Fruit fly (Drosophila melanogaster) whole organism, embryonic: ENCODE results near the gene Cdc7.

ENCODE experiments used
- Antp ChIP-seq: fragments of 200-800 bp; sonication (Bioruptor generic); optimal IDR thresholded peaks from 3 replicates; lab custom pipeline; 2016; ENCODE audit warnings: missing biosample characterization, missing genetic modification characterization
- Atf6 ChIP-seq: fragments of 200-800 bp; sonication (Bioruptor generic); IDR thresholded peaks from 2 replicates; pipeline ENCODE4 v1.3.6; 2022; ENCODE audit warnings: missing biosample characterization, missing genetic modification characterization
- CG10267 ChIP-seq: fragments of 200-800 bp; sonication (Bioruptor generic); optimal IDR thresholded peaks from 2 replicates; lab custom pipeline; 2018; ENCODE audit warnings: missing biosample characterization, mild to moderate bottlenecking, missing genetic modification characterization, moderate library complexity
- CG11085 ChIP-seq: fragments of 200-800 bp; sonication (Bioruptor generic); IDR thresholded peaks from 2 replicates; pipeline ENCODE4 v1.3.6; 2022; ENCODE audit warnings: missing biosample characterization, missing genetic modification characterization
- CG11398 ChIP-seq: fragments of 200-800 bp; sonication (Bioruptor generic); optimal IDR thresholded peaks from 2 replicates; lab custom pipeline; 2016; ENCODE audit warnings: missing biosample characterization, missing genetic modification characterization
- CG13624 ChIP-seq: fragments of 200-800 bp; sonication (Bioruptor generic); optimal IDR thresholded peaks from 2 replicates; lab custom pipeline; 2016; ENCODE audit warnings: missing biosample characterization, missing genetic modification characterization
- CG13775 ChIP-seq: fragments of 200-800 bp; sonication (Bioruptor generic); optimal IDR thresholded peaks from 3 replicates; lab custom pipeline; 2017; ENCODE audit warnings: missing biosample characterization, mild to moderate bottlenecking, missing genetic modification characterization
- CG14860 ChIP-seq: fragments of 200-800 bp; sonication (Bioruptor generic); IDR thresholded peaks from 3 replicates; pipeline ENCODE4 v1.3.6; 2022; ENCODE audit warnings: missing biosample characterization, missing genetic modification characterization; ENCODE audit not compliant: partially characterized antibody
- CG1603 ChIP-seq: fragments of 200-800 bp; sonication (Bioruptor generic); optimal IDR thresholded peaks from 2 replicates; lab custom pipeline; 2019; ENCODE audit warnings: missing biosample characterization, mild to moderate bottlenecking, missing genetic modification characterization, moderate library complexity
- CG30431 ChIP-seq: fragments of 200-800 bp; sonication (Bioruptor generic); optimal IDR thresholded peaks from 2 replicates; lab custom pipeline; 2017; ENCODE audit warnings: missing biosample characterization, missing genetic modification characterization
- CG31365 ChIP-seq: fragments of 200-800 bp; sonication (Bioruptor generic); optimal IDR thresholded peaks from 2 replicates; lab custom pipeline; 2018; ENCODE audit warnings: missing biosample characterization, mild to moderate bottlenecking, missing genetic modification characterization
- CG3163 ChIP-seq: fragments of 200-800 bp; sonication (Bioruptor generic); optimal IDR thresholded peaks from 3 replicates; lab custom pipeline; 2016; ENCODE audit warnings: missing biosample characterization, missing genetic modification characterization
- CG3995 ChIP-seq: fragments of 200-800 bp; sonication (Bioruptor generic); optimal IDR thresholded peaks from 3 replicates; lab custom pipeline; 2016; ENCODE audit warnings: missing biosample characterization, missing genetic modification characterization
- CG5953 ChIP-seq: fragments of 200-800 bp; sonication (Bioruptor generic); IDR thresholded peaks from 2 replicates; pipeline ENCODE4 v1.3.6; 2022; ENCODE audit warnings: missing biosample characterization, missing genetic modification characterization
- CG7786 ChIP-seq: fragments of 200-800 bp; sonication (Bioruptor generic); optimal IDR thresholded peaks from 2 replicates; lab custom pipeline; 2016; ENCODE audit warnings: missing biosample characterization, missing genetic modification characterization
- CG8478 ChIP-seq: fragments of >200 bp; optimal IDR thresholded peaks from 2 replicates; lab custom pipeline; 2018
- CG9215 ChIP-seq: fragments of 200-800 bp; sonication (Bioruptor generic); IDR thresholded peaks from 2 replicates; pipeline ENCODE4 v1.3.6; 2022; ENCODE audit warnings: missing biosample characterization, missing genetic modification characterization
- CG9437 ChIP-seq: fragments of 200-800 bp; sonication (Bioruptor generic); optimal IDR thresholded peaks from 2 replicates; lab custom pipeline; 2018; ENCODE audit warnings: missing biosample characterization, mild to moderate bottlenecking, missing genetic modification characterization
- CTCF ChIP-seq: fragments of 200-800 bp; sonication (Bioruptor generic); optimal IDR thresholded peaks from 2 replicates; lab custom pipeline; 2017; ENCODE audit warnings: missing biosample characterization, mild to moderate bottlenecking, missing genetic modification characterization, moderate library complexity
- Dip3 ChIP-seq: fragments of 200-800 bp; sonication (Bioruptor generic); optimal IDR thresholded peaks from 3 replicates; lab custom pipeline; 2016; ENCODE audit warnings: missing biosample characterization, missing genetic modification characterization
- Elba2 ChIP-seq: fragments of 200-800 bp; sonication (Bioruptor generic); optimal IDR thresholded peaks from 3 replicates; lab custom pipeline; 2016; ENCODE audit warnings: missing biosample characterization, missing genetic modification characterization
- Ets65A ChIP-seq: fragments of 200-800 bp; sonication (Bioruptor generic); peaks from one replicate; lab custom pipeline; 2016; ENCODE audit warnings: missing biosample characterization, missing genetic modification characterization
- HLH4C ChIP-seq: fragments of 200-800 bp; sonication (Bioruptor generic); IDR thresholded peaks from 3 replicates; pipeline ENCODE4 v1.3.6; 2022; ENCODE audit warnings: missing biosample characterization, missing genetic modification characterization; ENCODE audit not compliant: partially characterized antibody
- Hr51 ChIP-seq, 2 experiments: fragments of 200-800 bp; sonication (Bioruptor generic); optimal IDR thresholded peaks; 2 replicates in 1 of 2; 3 replicates in 1 of 2; lab custom pipeline; 2016 to 2018; ENCODE audit warnings: missing biosample characterization in 2 of 2, missing genetic modification characterization in 2 of 2, mild to moderate bottlenecking in 1 of 2, moderate library complexity in 1 of 2
- Lim3 ChIP-seq: fragments of 200-800 bp; sonication (Bioruptor generic); IDR thresholded peaks from 2 replicates; pipeline ENCODE4 v1.3.6; 2022; ENCODE audit warnings: missing biosample characterization, missing genetic modification characterization
- Med ChIP-seq: fragments of 200-800 bp; sonication (Bioruptor generic); peaks from one replicate; lab custom pipeline; 2016; ENCODE audit warnings: missing biosample characterization, missing genetic modification characterization, mild to moderate bottlenecking, inconsistent platforms, moderate library complexity
- NfI ChIP-seq: fragments of 200-800 bp; sonication (Bioruptor generic); optimal IDR thresholded peaks from 3 replicates; lab custom pipeline; 2018; ENCODE audit warnings: missing biosample characterization, mild to moderate bottlenecking, missing genetic modification characterization, moderate library complexity
- Sox100B ChIP-seq: fragments of 200-800 bp; sonication (Bioruptor generic); optimal IDR thresholded peaks from 3 replicates; lab custom pipeline; 2018; ENCODE audit warnings: missing biosample characterization, mild to moderate bottlenecking, missing genetic modification characterization
- Spps ChIP-seq: fragments of 200-800 bp; sonication (Bioruptor generic); optimal IDR thresholded peaks from 2 replicates; lab custom pipeline; 2018; ENCODE audit warnings: missing biosample characterization, mild to moderate bottlenecking, missing genetic modification characterization
- Usf ChIP-seq: fragments of 200-800 bp; sonication (Bioruptor generic); optimal IDR thresholded peaks from 2 replicates; lab custom pipeline; 2017; ENCODE audit warnings: missing genotype, missing biosample characterization, missing genetic modification characterization
- Xbp1 ChIP-seq: fragments of 200-800 bp; sonication (Bioruptor generic); optimal IDR thresholded peaks from 3 replicates; lab custom pipeline; 2016; ENCODE audit warnings: missing biosample characterization, mild to moderate bottlenecking, missing genetic modification characterization
- cg ChIP-seq: fragments of 200-800 bp; sonication (Bioruptor generic); optimal IDR thresholded peaks from 3 replicates; lab custom pipeline; 2019; ENCODE audit warnings: missing biosample characterization, mild to moderate bottlenecking, missing genetic modification characterization, moderate library complexity
- chinmo ChIP-seq: fragments of 200-800 bp; sonication (Bioruptor generic); IDR thresholded peaks from 4 replicates; pipeline ENCODE4 v1.3.6; 2022; ENCODE audit warnings: missing biosample characterization, missing genetic modification characterization; ENCODE audit not compliant: partially characterized antibody
- croc ChIP-seq: fragments of 200-800 bp; sonication (Bioruptor generic); conservative IDR thresholded peaks from 3 replicates; pipeline ENCODE4 v1.3.6; 2022; ENCODE audit warnings: missing biosample characterization, missing genetic modification characterization
- dmrt11E ChIP-seq: fragments of 200-800 bp; sonication (Bioruptor generic); optimal IDR thresholded peaks from 3 replicates; lab custom pipeline; 2018; ENCODE audit warnings: missing biosample characterization, mild to moderate bottlenecking, missing genetic modification characterization, moderate library complexity
- grn ChIP-seq: fragments of 200-800 bp; sonication (Bioruptor generic); optimal IDR thresholded peaks from 3 replicates; lab custom pipeline; 2017; ENCODE audit warnings: missing biosample characterization, missing genetic modification characterization
- gt ChIP-seq: fragments of 200-800 bp; sonication (Bioruptor generic); IDR thresholded peaks from 2 replicates; pipeline ENCODE4 v1.3.6; 2022; ENCODE audit warnings: missing biosample characterization, missing genetic modification characterization
- h ChIP-seq: fragments of >200 bp; optimal IDR thresholded peaks from 2 replicates; lab custom pipeline; 2017
- kay ChIP-seq: fragments of 200-800 bp; sonication (Bioruptor generic); optimal IDR thresholded peaks from 2 replicates; lab custom pipeline; 2016; ENCODE audit warnings: missing biosample characterization, missing genetic modification characterization
- maf-S ChIP-seq: fragments of 200-800 bp; sonication (Bioruptor generic); optimal IDR thresholded peaks from 2 replicates; lab custom pipeline; 2016; ENCODE audit warnings: missing biosample characterization, missing genetic modification characterization
- mam ChIP-seq: fragments of 200-800 bp; sonication (Bioruptor generic); optimal IDR thresholded peaks from 3 replicates; lab custom pipeline; 2016; ENCODE audit warnings: missing biosample characterization, missing genetic modification characterization
- mld ChIP-seq: fragments of 200-800 bp; sonication (Bioruptor generic); IDR thresholded peaks from 3 replicates; pipeline ENCODE4 v1.3.6; 2022; ENCODE audit warnings: missing biosample characterization, missing genetic modification characterization; ENCODE audit not compliant: partially characterized antibody
- nerfin-2 ChIP-seq: fragments of 200-800 bp; sonication (Bioruptor generic); IDR thresholded peaks from 2 replicates; pipeline ENCODE4 v1.3.6; 2022; ENCODE audit warnings: missing biosample characterization, missing genetic modification characterization; ENCODE audit not compliant: partially characterized antibody
- p53 ChIP-seq: fragments of 200-800 bp; sonication (Bioruptor generic); optimal IDR thresholded peaks from 2 replicates; lab custom pipeline; 2016; ENCODE audit warnings: missing biosample characterization, missing genetic modification characterization
- prd ChIP-seq, 3 experiments: fragments of >200 bp in 2 of 3; fragments of 200-800 bp in 1 of 3; sonication (Bioruptor generic) in 1 of 3; optimal IDR thresholded peaks in 2 of 3; IDR thresholded peaks in 1 of 3; 2 replicates in 2 of 3; 3 replicates in 1 of 3; pipeline versions ENCODE4 v1.3.6 to Lab custom; 2017 to 2022; ENCODE audit warnings: missing biosample characterization in 1 of 3, missing genetic modification characterization in 1 of 3
- sens-2 ChIP-seq: fragments of 200-800 bp; sonication (Bioruptor generic); IDR thresholded peaks from 2 replicates; pipeline ENCODE4 v1.3.6; 2022; ENCODE audit warnings: missing biosample characterization, missing genetic modification characterization
- sna ChIP-seq: fragments of 200-800 bp; sonication (Bioruptor generic); IDR thresholded peaks from 2 replicates; pipeline ENCODE4 v1.3.6; 2022; ENCODE audit warnings: missing biosample characterization, missing genetic modification characterization; ENCODE audit not compliant: partially characterized antibody
- tin ChIP-seq: fragments of 200-800 bp; sonication (Bioruptor generic); optimal IDR thresholded peaks from 3 replicates; lab custom pipeline; 2016; ENCODE audit warnings: missing biosample characterization, missing genetic modification characterization
- twi ChIP-seq: fragments of 200-800 bp; optimal IDR thresholded peaks from 2 replicates; lab custom pipeline; 2019; ENCODE audit warnings: missing biosample characterization, mild to moderate bottlenecking, missing genetic modification characterization, moderate library complexity
- zen2 ChIP-seq: fragments of 200-800 bp; sonication (Bioruptor generic); IDR thresholded peaks from 3 replicates; pipeline ENCODE4 v1.3.6; 2022; ENCODE audit warnings: missing biosample characterization, missing genetic modification characterization; ENCODE audit not compliant: partially characterized antibody

Gene Cdc7

dm6 chrX:6656023-6656594 is 1.8 kb downstream of the Cdc7 start (continued):
- TF ChIP-seq CG5953 (GFP tag; lab: Robert Waterston, UW) (peak; percentile 50; the same call in 1 of the 2 replicates), zen2 (GFP tag; lab: Robert Waterston, UW) (no peak), gt (GFP tag; lab: Robert Waterston, UW) (peak; percentile 40; the same call in 1 of the 2 replicates), Xbp1 (GFP tag; lab: Kevin White, UChicago) (peak; percentile 87), Hr51 (GFP tag; optimal IDR thresholded peaks at IDR 0.05; lab: Kevin White, UChicago) (peak; percentile 70 to 89), CG7786 (GFP tag; lab: Kevin White, UChicago) (peak; percentile 78), mld (GFP tag; lab: Robert Waterston, UW) (no peak), HLH4C (GFP tag; lab: Robert Waterston, UW) (no peak), chinmo (GFP tag; lab: Robert Waterston, UW) (no peak), Med (peak; percentile 96), CG9215 (GFP tag; lab: Robert Waterston, UW) (peak; percentile 73), maf-S (GFP tag; lab: Kevin White, UChicago) (peak; percentile 75), Atf6 (GFP tag; lab: Robert Waterston, UW) (peak; percentile 88; the same call in 1 of the 2 replicates), croc (GFP tag; lab: Robert Waterston, UW) (peak; percentile 60; the same call in 2 of the 3 replicates), NfI (peak; percentile 87), sna (GFP tag; lab: Robert Waterston, UW) (no peak), prd (optimal IDR thresholded peaks at IDR 0.05; lab: Kevin White, UChicago) (no peak), prd (GFP tag; IDR thresholded peaks at IDR 0.05; lab: Robert Waterston, UW) (peak; percentile 87), mam (GFP tag; lab: Kevin White, UChicago) (peak; percentile 86), Elba2 (GFP tag; lab: Kevin White, UChicago) (no peak), CG11398 (GFP tag; lab: Kevin White, UChicago) (peak; percentile 24), CG13624 (GFP tag; lab: Kevin White, UChicago) (peak; percentile 88), Lim3 (GFP tag; lab: Robert Waterston, UW) (no peak; the same call in 1 of the 2 replicates), cg (GFP tag; lab: Kevin White, UChicago) (no peak), CG10267 (tag; lab: Kevin White, UChicago) (peak; percentile 74), CG3995 (GFP tag; lab: Kevin White, UChicago) (peak; percentile 51), h (lab: Kevin White, UChicago) (no peak), kay (GFP tag; lab: Kevin White, UChicago) (peak; percentile 56), twi (tag; lab: Kevin White, UChicago) (peak; percentile 56), CG31365 (tag; lab: Kevin White, UChicago) (peak; percentile 38), Sox100B (GFP tag; lab: Kevin White, UChicago) (peak; percentile 89), Spps (no peak), CG8478 (no peak), tin (peak; percentile 80), CG9437 (peak; percentile 82), dmrt11E (tag; lab: Kevin White, UChicago) (peak; percentile 60), nerfin-2 (GFP tag; lab: Robert Waterston, UW) (no peak), Ets65A (GFP tag; lab: Kevin White, UChicago) (peak; percentile 97), CTCF (GFP tag; lab: Kevin White, UChicago) (peak; percentile 27), Usf (GFP tag; lab: Kevin White, UChicago) (peak; percentile 53), Antp (GFP tag; lab: Kevin White, UChicago) (peak; percentile 80), grn (GFP tag; lab: Kevin White, UChicago) (peak; percentile 32), Dip3 (GFP tag; lab: Kevin White, UChicago) (peak; percentile 85), CG11085 (GFP tag; lab: Robert Waterston, UW) (peak; percentile 76), CG30431 (GFP tag; lab: Kevin White, UChicago) (peak; percentile 76), CG1603 (tag; lab: Kevin White, UChicago) (peak; percentile 76), CG13775 (GFP tag; lab: Kevin White, UChicago) (peak; percentile 80), sens-2 (peak; percentile 46; the same call in 1 of the 2 replicates), CG3163 (GFP tag; lab: Kevin White, UChicago) (peak; percentile 31), p53 (GFP tag; lab: Kevin White, UChicago) (peak; percentile 46), CG14860 (GFP tag; lab: Robert Waterston, UW) (no peak)
